Fruit fly (Drosophila melanogaster) whole organism, embryonic: ENCODE results near the gene Son.

Experiments
- CG16863 ChIP-seq: fragments of 200-800 bp; sonication (Bioruptor generic); optimal IDR thresholded peaks from 3 replicates; lab custom pipeline; 2016; ENCODE audit warnings: missing biosample characterization, missing genetic modification characterization
- CG17359 ChIP-seq: fragments of 200-800 bp; sonication (Bioruptor generic); optimal IDR thresholded peaks from 3 replicates; lab custom pipeline; 2018; ENCODE audit warnings: missing biosample characterization, mild to moderate bottlenecking, missing genetic modification characterization, moderate library complexity
- CG31224 ChIP-seq: fragments of 200-800 bp; sonication (Bioruptor generic); IDR thresholded peaks from 2 replicates; pipeline ENCODE4 v1.3.6; 2022; ENCODE audit warnings: missing biosample characterization, missing genetic modification characterization
- chm ChIP-seq: fragments of 200-800 bp; sonication (Bioruptor generic); IDR thresholded peaks from 2 replicates; pipeline ENCODE4 v1.3.6; 2022; ENCODE audit warnings: missing biosample characterization, missing genetic modification characterization
- fd102C ChIP-seq: fragments of 200-800 bp; sonication (Bioruptor generic); optimal IDR thresholded peaks from 2 replicates; lab custom pipeline; 2018; ENCODE audit warnings: missing biosample characterization, mild to moderate bottlenecking, missing genetic modification characterization, moderate library complexity
- luna ChIP-seq: fragments of 200-800 bp; sonication (Bioruptor generic); optimal IDR thresholded peaks from 2 replicates; lab custom pipeline; 2016; ENCODE audit warnings: missing biosample characterization, missing genetic modification characterization
- pan ChIP-seq, 4 experiments: fragments of >200 bp in 3 of 4; fragments of 200-800 bp in 1 of 4; sonication (Bioruptor generic) in 1 of 4; optimal IDR thresholded peaks in 3 of 4; IDR thresholded peaks in 1 of 4; 2 replicates each; pipeline versions ENCODE4 v1.3.6 to Lab custom; 2017 to 2022; ENCODE audit warnings: missing biosample characterization in 2 of 4, missing genetic modification characterization in 2 of 4, mixed read lengths in 1 of 4
- sc ChIP-seq, 3 experiments: fragments of >200 bp in 2 of 3; fragments of 200-800 bp in 1 of 3; sonication (Bioruptor generic) in 1 of 3; optimal IDR thresholded peaks; 2 replicates in 2 of 3; 3 replicates in 1 of 3; lab custom pipeline; 2017; ENCODE audit warnings: mild to moderate bottlenecking in 1 of 3, missing biosample characterization in 1 of 3, missing genetic modification characterization in 1 of 3, missing genetic modification reagents in 1 of 3

DNA sequence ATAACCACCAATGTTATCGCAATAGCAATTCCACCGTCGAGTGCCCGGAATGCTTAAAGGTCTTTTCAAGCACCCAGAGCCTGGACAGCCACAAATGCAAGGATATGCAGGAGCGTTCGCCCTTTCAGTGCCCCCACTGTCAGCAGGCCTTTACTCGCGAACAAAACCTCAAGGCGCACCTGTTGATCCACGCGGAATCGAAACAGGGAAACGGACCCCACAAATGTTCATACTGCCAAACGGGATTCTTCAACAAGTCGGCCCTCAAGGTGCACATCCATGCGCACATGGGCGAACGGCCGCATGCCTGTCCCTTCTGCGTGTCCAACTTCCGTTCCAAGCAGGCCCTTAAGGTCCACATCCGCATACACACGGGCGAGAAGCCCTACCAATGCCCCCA lies 50.2 kb downstream of the Son start:
- TF ChIP-seq chm (GFP tag; lab: Robert Waterston, UW) = no peak
- TF ChIP-seq luna = no peak
- no peak for TF ChIP-seq CG31224 (GFP tag; lab: Robert Waterston, UW)
- TF ChIP-seq CG16863 (GFP tag; lab: Kevin White, UChicago) = no peak
- no peak for TF ChIP-seq CG17359 (tag; lab: Kevin White, UChicago)
- TF ChIP-seq fd102C (GFP tag; lab: Kevin White, UChicago) = no peak
- TF ChIP-seq pan (optimal IDR thresholded peaks at IDR 0.05; lab: Kevin White, UChicago) = no peak
- no peak for TF ChIP-seq pan (GFP tag; optimal IDR thresholded peaks at IDR 0.05 in 1 of 2, IDR thresholded peaks at IDR 0.05 in 1 of 2)
- no peak for TF ChIP-seq sc (optimal IDR thresholded peaks at IDR 0.05; lab: Kevin White, UChicago)
- no peak for TF ChIP-seq sc (GFP tag; optimal IDR thresholded peaks at IDR 0.05; lab: Kevin White, UChicago)
